Fruit fly (Drosophila melanogaster): ENCODE measurements around the gene Zn72D.

DNA sequence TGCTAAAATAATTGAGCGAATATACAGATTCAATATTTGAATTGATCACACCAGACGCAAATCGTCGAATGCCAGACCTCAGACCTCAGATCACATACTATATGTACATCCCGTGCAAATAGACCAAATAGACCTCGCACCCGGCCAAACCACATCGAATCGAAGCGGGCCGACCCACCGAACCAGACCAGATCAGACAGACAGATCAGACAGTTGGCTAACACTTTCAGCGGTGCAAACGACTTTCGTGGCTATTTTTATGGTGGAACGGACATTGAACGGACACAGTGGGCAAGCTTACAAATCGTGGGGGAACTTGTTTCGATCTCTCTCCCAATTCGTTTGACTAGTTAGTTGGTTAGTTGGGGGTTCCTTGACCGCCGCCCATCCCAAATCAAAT, 39.3 kb upstream of the Zn72D start:
- TF ChIP-seq psq (optimal IDR thresholded peaks at IDR 0.05) (no peak), Sin3A (optimal IDR thresholded peaks at IDR 0.05) (no peak)

Data from Kc167 (cell line).